Worm (Caenorhabditis elegans) whole organism, L1 larva: ENCODE data around the gene glb-6.

Experiments
- C04F5.9 ChIP-seq: sonication (generic microtip); optimal IDR thresholded peaks from 2 replicates; lab custom pipeline; 2016; ENCODE audit warnings: missing genetic modification characterization, missing compliant biosample characterization
- C16A3.4 ChIP-seq: fragments of 150-350 bp; optimal IDR thresholded peaks from 2 replicates; lab custom pipeline; 2014; ENCODE audit warnings: missing biosample characterization, missing genetic modification characterization
- C34B4.2 ChIP-seq: sonication (generic microtip); optimal IDR thresholded peaks from 2 replicates; lab custom pipeline; 2017; ENCODE audit warnings: mild to moderate bottlenecking, missing genetic modification characterization, missing compliant biosample characterization
- Y116A8C.19 ChIP-seq: sonication (generic microtip); optimal IDR thresholded peaks from 2 replicates; lab custom pipeline; 2016; ENCODE audit warnings: missing compliant biosample characterization, missing genetic modification characterization, borderline replicate concordance
- ama-1 ChIP-seq: fragments of 150-350 bp; optimal IDR thresholded peaks from 2 replicates; lab custom pipeline; 2014
- blmp-1 ChIP-seq: fragments of 150-350 bp; optimal IDR thresholded peaks from 2 replicates; lab custom pipeline; 2014; ENCODE audit warnings: missing biosample characterization, missing genetic modification characterization
- ceh-8 ChIP-seq: fragments of 200-800 bp; sonication (Bioruptor generic); optimal IDR thresholded peaks from 2 replicates; lab custom pipeline; 2018; ENCODE audit warnings: mild to moderate bottlenecking, missing genetic modification characterization, moderate library complexity, missing compliant biosample characterization
- ceh-88 ChIP-seq: fragments of 200-800 bp; sonication (Bioruptor generic); IDR thresholded peaks from 2 replicates; pipeline ENCODE4 v1.3.6; 2022; ENCODE audit warnings: missing genetic modification characterization, missing compliant biosample characterization
- ces-1 ChIP-seq: fragments of 150-350 bp; optimal IDR thresholded peaks from 2 replicates; lab custom pipeline; 2014; ENCODE audit warnings: missing biosample characterization, missing genetic modification reagents, missing genetic modification characterization
- dsc-1 ChIP-seq: sonication (generic microtip); optimal IDR thresholded peaks from 2 replicates; lab custom pipeline; 2016; ENCODE audit warnings: mild to moderate bottlenecking, missing genetic modification characterization, missing compliant biosample characterization
- efl-1 ChIP-seq, 4 experiments: fragments of 150-350 bp; optimal IDR thresholded peaks in 3 of 4; peaks in 1 of 4; 1 replicate in 1 of 4; 2 replicates in 3 of 4; lab custom pipeline; 2014; ENCODE audit warnings: missing biosample characterization in 2 of 4, missing genetic modification characterization in 2 of 4, missing genetic modification reagents in 2 of 4
- fkh-4 ChIP-seq: sonication (generic microtip); optimal IDR thresholded peaks from 2 replicates; lab custom pipeline; 2016; ENCODE audit warnings: missing compliant biosample characterization, missing genetic modification characterization, borderline replicate concordance
- hlh-17 ChIP-seq: fragments of 200-800 bp; sonication (Bioruptor generic); optimal IDR thresholded peaks from 2 replicates; lab custom pipeline; 2018; ENCODE audit warnings: missing genetic modification characterization, mild to moderate bottlenecking, missing compliant biosample characterization, moderate library complexity, borderline replicate concordance
- hpl-2 ChIP-seq: fragments of 150-350 bp; optimal IDR thresholded peaks from 2 replicates; lab custom pipeline; 2014; ENCODE audit warnings: missing biosample characterization, missing genetic modification reagents, missing genetic modification characterization
- jun-1 ChIP-seq: fragments of 150-350 bp; optimal IDR thresholded peaks from 2 replicates; lab custom pipeline; 2014; ENCODE audit warnings: missing biosample characterization, missing genetic modification reagents, missing genetic modification characterization
- lin-13 ChIP-seq: fragments of 150-350 bp; optimal IDR thresholded peaks from 2 replicates; lab custom pipeline; 2014; ENCODE audit warnings: missing biosample characterization, missing genetic modification reagents, missing genetic modification characterization
- lin-14 ChIP-seq: fragments of 200-800 bp; sonication (Bioruptor generic); optimal IDR thresholded peaks from 2 replicates; lab custom pipeline; 2018; ENCODE audit warnings: mild to moderate bottlenecking, missing genetic modification characterization, moderate library complexity, missing compliant biosample characterization
- lin-39 ChIP-seq: fragments of 150-350 bp; optimal IDR thresholded peaks from 2 replicates; lab custom pipeline; 2014; ENCODE audit warnings: missing biosample characterization, missing genetic modification reagents, missing genetic modification characterization
- lsy-2 ChIP-seq, 2 experiments: fragments of 150-350 bp; optimal IDR thresholded peaks; 2 replicates each; lab custom pipeline; 2014; ENCODE audit warnings: missing biosample characterization in 2 of 2, missing genetic modification characterization in 2 of 2
- mef-2 ChIP-seq: fragments of 150-350 bp; optimal IDR thresholded peaks from 2 replicates; lab custom pipeline; 2014; ENCODE audit warnings: missing biosample characterization, missing genetic modification characterization
- nhr-20 ChIP-seq: sonication (generic microtip); optimal IDR thresholded peaks from 2 replicates; lab custom pipeline; 2016; ENCODE audit warnings: mild to moderate bottlenecking, missing genetic modification characterization, missing compliant biosample characterization
- nhr-28 ChIP-seq: fragments of 150-350 bp; optimal IDR thresholded peaks from 2 replicates; lab custom pipeline; 2014; ENCODE audit warnings: missing biosample characterization, missing genetic modification characterization
- nhr-47 ChIP-seq: sonication (generic microtip); optimal IDR thresholded peaks from 2 replicates; lab custom pipeline; 2016; ENCODE audit warnings: mild to moderate bottlenecking, missing genetic modification characterization, moderate library complexity, missing compliant biosample characterization
- nhr-76 ChIP-seq: sonication (generic microtip); optimal IDR thresholded peaks from 2 replicates; lab custom pipeline; 2017; ENCODE audit warnings: missing biosample characterization, missing genetic modification characterization
- nhr-85 ChIP-seq: sonication (generic microtip); peaks from one replicate; lab custom pipeline; 2016; ENCODE audit warnings: missing genetic modification characterization, inconsistent platforms, missing compliant biosample characterization
- pax-3 ChIP-seq: fragments of 200-800 bp; sonication (Bioruptor generic); optimal IDR thresholded peaks from 2 replicates; lab custom pipeline; 2018; ENCODE audit warnings: mild to moderate bottlenecking, missing genetic modification characterization, moderate library complexity, missing compliant biosample characterization
- rnt-1 ChIP-seq: sonication (generic microtip); optimal IDR thresholded peaks from 2 replicates; lab custom pipeline; 2016; ENCODE audit warnings: mild to moderate bottlenecking, missing genetic modification characterization, moderate library complexity, missing compliant biosample characterization
- skn-1 ChIP-seq: fragments of 150-350 bp; optimal IDR thresholded peaks from 2 replicates; lab custom pipeline; 2014; ENCODE audit warnings: missing biosample characterization, missing genetic modification characterization
- snu-23 ChIP-seq: sonication (generic microtip); optimal IDR thresholded peaks from 2 replicates; lab custom pipeline; 2016; ENCODE audit warnings: missing genetic modification characterization, missing compliant biosample characterization
- sox-4 ChIP-seq: sonication (generic microtip); optimal IDR thresholded peaks from 2 replicates; lab custom pipeline; 2016; ENCODE audit warnings: missing genetic modification characterization, missing compliant biosample characterization
- sup-37 ChIP-seq: fragments of 200-800 bp; sonication (Bioruptor generic); optimal IDR thresholded peaks from 2 replicates; lab custom pipeline; 2018; ENCODE audit warnings: mild to moderate bottlenecking, missing genetic modification characterization, missing compliant biosample characterization
- swsn-7 ChIP-seq: sonication (generic microtip); optimal IDR thresholded peaks from 2 replicates; lab custom pipeline; 2016; ENCODE audit warnings: missing genetic modification characterization, missing compliant biosample characterization
- unc-130 ChIP-seq: fragments of 150-350 bp; optimal IDR thresholded peaks from 2 replicates; lab custom pipeline; 2017; ENCODE audit warnings: missing biosample characterization, missing genetic modification characterization, inconsistent platforms
- xbp-1 ChIP-seq: sonication (generic microtip); optimal IDR thresholded peaks from 2 replicates; lab custom pipeline; 2016; ENCODE audit warnings: missing genetic modification characterization, missing compliant biosample characterization

glb-6 gene

ce11 chrV:5533755-5534154 is 36.6 kb downstream of the glb-6 start, which contains the start of gene grl-1:
Gene grl-1 (minus strand): TSS chrV:5533855.
- no peak for TF ChIP-seq ama-1
- no peak for TF ChIP-seq C34B4.2 (tag; lab: Kevin White, UChicago)

ce11 chrV:5527694-5528093 is 42.6 kb downstream of the glb-6 start:
- TF ChIP-seq lin-39 (tag; lab: Kevin White, UChicago) (no peak), unc-130 (tag; lab: Kevin White, UChicago) (no peak), Y116A8C.19 (tag; lab: Kevin White, UChicago) (no peak), ceh-8 (GFP tag; lab: Kevin White, UChicago) (no peak), skn-1 (tag; lab: Kevin White, UChicago) (no peak), pax-3 (no peak), snu-23 (GFP tag; lab: Kevin White, UChicago) (no peak), mef-2 (tag; lab: Kevin White, UChicago) (no peak), ces-1 (GFP tag; lab: Kevin White, UChicago) (no peak), lin-14 (GFP tag; lab: Kevin White, UChicago) (no peak), C16A3.4 (tag; lab: Kevin White, UChicago) (no peak), ama-1 (no peak)
- TF ChIP-seq, all 84 proteins: peak for 0

ce11 chrV:5525208-5525607 is 45.1 kb downstream of the glb-6 start:
- TF ChIP-seq xbp-1 (tag; lab: Kevin White, UChicago): no peak
- TF ChIP-seq nhr-20 (tag; lab: Kevin White, UChicago): no peak
- no peak for TF ChIP-seq C34B4.2 (tag; lab: Kevin White, UChicago)
- no peak for TF ChIP-seq lin-13 (GFP tag; lab: Kevin White, UChicago)
- TF ChIP-seq nhr-76: no peak
- no peak for TF ChIP-seq jun-1
- TF ChIP-seq hpl-2 (GFP tag; lab: Kevin White, UChicago): no peak
- TF ChIP-seq sox-4 (tag; lab: Kevin White, UChicago): no peak
- TF ChIP-seq blmp-1 (tag; lab: Kevin White, UChicago): no peak
- no peak for TF ChIP-seq dsc-1 (tag; lab: Kevin White, UChicago)
- no peak for TF ChIP-seq swsn-7 (tag; lab: Kevin White, UChicago)
- no peak for TF ChIP-seq fkh-4 (tag; lab: Kevin White, UChicago)

- no peak for TF ChIP-seq nhr-47 (tag; lab: Kevin White, UChicago)
- peak; percentile 14 for TF ChIP-seq snu-23 (GFP tag; lab: Kevin White, UChicago)
- no peak for TF ChIP-seq nhr-28
- no peak for TF ChIP-seq fkh-4 (tag; lab: Kevin White, UChicago)
- TF ChIP-seq lsy-2 (tag; optimal IDR thresholded peaks at IDR 0.05; lab: Kevin White, UChicago): peak in 1 of 2 experiments; percentile 8
- no peak for TF ChIP-seq ceh-88
- no peak for TF ChIP-seq nhr-76
- peak; percentile 93 for TF ChIP-seq nhr-85 (tag; lab: Kevin White, UChicago)
- TF ChIP-seq rnt-1 (tag; lab: Kevin White, UChicago): peak; percentile 13
- no peak for TF ChIP-seq efl-1 (optimal IDR thresholded peaks at IDR 0.05; lab: Kevin White, UChicago)
- peak in 1 of 2 experiments; percentile 43 for TF ChIP-seq efl-1 (GFP tag; optimal IDR thresholded peaks at IDR 0.05 in 1 of 2; lab: Kevin White, UChicago)
- TF ChIP-seq nhr-20 (tag; lab: Kevin White, UChicago): no peak
- TF ChIP-seq C04F5.9 (tag; lab: Kevin White, UChicago): no peak
- TF ChIP-seq hlh-17 (GFP tag; lab: Kevin White, UChicago): no peak
- TF ChIP-seq blmp-1 (tag; lab: Kevin White, UChicago): peak; percentile 83
- TF ChIP-seq lin-14 (GFP tag; lab: Kevin White, UChicago): peak; percentile 76
- TF ChIP-seq sup-37 (GFP tag; lab: Kevin White, UChicago): no peak
- no peak for TF ChIP-seq sox-4 (tag; lab: Kevin White, UChicago)
- TF ChIP-seq, all 84 proteins: peak for 7
Observed at ce11 chrV:5523260-5523659, 47.1 kb downstream of the glb-6 start.
